Fruit fly (Drosophila melanogaster) whole organism, prepupa: ENCODE data around the gene mRpL10.

Experiments used
- CG4318 ChIP-seq: fragments of 200-800 bp; sonication (Bioruptor generic); optimal IDR thresholded peaks from 3 replicates; lab custom pipeline; 2017; ENCODE audit warnings: missing biosample characterization, mild to moderate bottlenecking, missing genetic modification characterization
- CG6276 ChIP-seq: fragments of 200-800 bp; sonication (Bioruptor generic); optimal IDR thresholded peaks from 2 replicates; lab custom pipeline; 2017; ENCODE audit warnings: missing biosample characterization, mild to moderate bottlenecking, missing genetic modification characterization
- CG6792 ChIP-seq: fragments of 200-800 bp; sonication (Bioruptor generic); optimal IDR thresholded peaks from 3 replicates; lab custom pipeline; 2016; ENCODE audit warnings: missing biosample characterization, missing genetic modification characterization
- CG6854 ChIP-seq: fragments of 200-800 bp; sonication (Bioruptor generic); optimal IDR thresholded peaks from 2 replicates; lab custom pipeline; 2017; ENCODE audit warnings: missing biosample characterization, mild to moderate bottlenecking, missing genetic modification characterization
- CG8319 ChIP-seq: fragments of 200-800 bp; sonication (Bioruptor generic); optimal IDR thresholded peaks from 3 replicates; lab custom pipeline; 2016; ENCODE audit warnings: missing biosample characterization, missing genetic modification characterization
- CG9139 ChIP-seq: fragments of 200-800 bp; sonication (Bioruptor generic); optimal IDR thresholded peaks from 3 replicates; lab custom pipeline; 2017; ENCODE audit warnings: missing biosample characterization, mild to moderate bottlenecking, missing genetic modification characterization
- Gug ChIP-seq: fragments of 200-800 bp; sonication (Bioruptor generic); IDR thresholded peaks from 2 replicates; pipeline ENCODE4 v1.3.6; 2022; ENCODE audit warnings: missing biosample characterization, missing genetic modification characterization
- OdsH ChIP-seq: fragments of 200-800 bp; sonication (Bioruptor generic); optimal IDR thresholded peaks from 3 replicates; lab custom pipeline; 2016; ENCODE audit warnings: missing biosample characterization, missing genetic modification characterization
- cyc ChIP-seq: fragments of 200-800 bp; sonication (Bioruptor generic); optimal IDR thresholded peaks from 3 replicates; lab custom pipeline; 2016; ENCODE audit warnings: missing biosample characterization, missing genetic modification characterization
- fd59A ChIP-seq: fragments of 200-800 bp; sonication (Bioruptor generic); optimal IDR thresholded peaks from 2 replicates; lab custom pipeline; 2017; ENCODE audit warnings: missing biosample characterization, mild to moderate bottlenecking, missing genetic modification characterization, missing genetic modification reagents
- lz ChIP-seq: fragments of 200-800 bp; sonication (Bioruptor generic); optimal IDR thresholded peaks from 3 replicates; lab custom pipeline; 2016; ENCODE audit warnings: missing biosample characterization, missing genetic modification characterization
- svp ChIP-seq: fragments of 200-800 bp; sonication (Bioruptor generic); peaks from one replicate; lab custom pipeline; 2016; ENCODE audit warnings: missing biosample characterization, missing genetic modification characterization
- topi ChIP-seq: fragments of 200-800 bp; sonication (Bioruptor generic); optimal IDR thresholded peaks from 3 replicates; lab custom pipeline; 2016; ENCODE audit warnings: missing biosample characterization, missing genetic modification characterization

dm6 chr2L:162208-162607 is 41.4 kb upstream of the mRpL10 start:
- TF ChIP-seq cyc = no peak
- TF ChIP-seq topi (GFP tag; lab: Kevin White, UChicago) = no peak
- no peak for TF ChIP-seq CG8319
- no peak for TF ChIP-seq CG4318 (GFP tag; lab: Kevin White, UChicago)
- TF ChIP-seq CG6854 = no peak
- TF ChIP-seq Gug (GFP tag; lab: Robert Waterston, UW) = no peak
- TF ChIP-seq fd59A (GFP tag; lab: Kevin White, UChicago) = no peak
- no peak for TF ChIP-seq OdsH
- no peak for TF ChIP-seq lz
- no peak for TF ChIP-seq CG6276
- no peak for TF ChIP-seq CG9139 (GFP tag; lab: Kevin White, UChicago)
- TF ChIP-seq svp (GFP tag; lab: Kevin White, UChicago) = no peak
- no peak for TF ChIP-seq CG6792 (GFP tag; lab: Kevin White, UChicago)
